Worm (Caenorhabditis elegans): Measurements from ENCODE around the gene irld-26.

Gene irld-26

ce11 chrV:16204888-16205287, at the start of gene irld-26:
irld-26 (plus strand) TSS chrV:16205188.
- TF ChIP-seq tab-1 (GFP tag; IDR thresholded peaks at IDR 0.05): no peak
- no peak for TF ChIP-seq flt-1 (GFP tag; IDR thresholded peaks at IDR 0.05)
- no peak for TF ChIP-seq ztf-23 (GFP tag; IDR thresholded peaks at IDR 0.05)
- no peak for TF ChIP-seq klf-2 (GFP tag; conservative IDR thresholded peaks at IDR 0.05)
- no peak for TF ChIP-seq ztf-29 (GFP tag; IDR thresholded peaks at IDR 0.05)
- TF ChIP-seq cog-1 (tag; optimal IDR thresholded peaks at IDR 0.05): no peak
- no peak for TF ChIP-seq ref-1 (GFP tag; conservative IDR thresholded peaks at IDR 0.05)
- TF ChIP-seq med-1 (GFP tag; optimal IDR thresholded peaks at IDR 0.05; ENCODE audit: insufficient read depth): no peak
- no peak for TF ChIP-seq T22C8.4 (GFP tag; IDR thresholded peaks at IDR 0.05)

ce11 chrV:16158391-16158790, 46.6 kb upstream of the irld-26 start, which contains the start of gene str-99:
str-99 (minus strand) TSS chrV:16158491.
- TF ChIP-seq flt-1 (GFP tag; IDR thresholded peaks at IDR 0.05) (no peak), cog-1 (tag; optimal IDR thresholded peaks at IDR 0.05) (no peak), klf-2 (GFP tag; conservative IDR thresholded peaks at IDR 0.05) (no peak), med-1 (GFP tag; optimal IDR thresholded peaks at IDR 0.05; ENCODE audit: insufficient read depth) (no peak), ztf-29 (GFP tag; IDR thresholded peaks at IDR 0.05) (no peak), T22C8.4 (GFP tag; IDR thresholded peaks at IDR 0.05) (no peak), tab-1 (GFP tag; IDR thresholded peaks at IDR 0.05) (no peak), ztf-23 (GFP tag; IDR thresholded peaks at IDR 0.05) (no peak), ref-1 (GFP tag; conservative IDR thresholded peaks at IDR 0.05) (no peak)

- TF ChIP-seq flt-1 (GFP tag; IDR thresholded peaks at IDR 0.05) (no peak), med-1 (GFP tag; optimal IDR thresholded peaks at IDR 0.05; ENCODE audit: insufficient read depth) (no peak), tab-1 (GFP tag; IDR thresholded peaks at IDR 0.05) (no peak), cog-1 (tag; optimal IDR thresholded peaks at IDR 0.05) (no peak), ztf-29 (GFP tag; IDR thresholded peaks at IDR 0.05) (no peak), ztf-23 (GFP tag; IDR thresholded peaks at IDR 0.05) (no peak), T22C8.4 (GFP tag; IDR thresholded peaks at IDR 0.05) (no peak), klf-2 (GFP tag; conservative IDR thresholded peaks at IDR 0.05) (no peak), ref-1 (GFP tag; conservative IDR thresholded peaks at IDR 0.05) (no peak)
These were observed 45.4 kb upstream of the irld-26 start, which contains the start of gene F10A3.17 for ce11 chrV:16159594-16159993. F10A3.17 (minus strand) TSS chrV:16159694.

- TF ChIP-seq flt-1 (GFP tag; IDR thresholded peaks at IDR 0.05) (no peak), T22C8.4 (GFP tag; IDR thresholded peaks at IDR 0.05) (no peak), ztf-29 (GFP tag; IDR thresholded peaks at IDR 0.05) (no peak), tab-1 (GFP tag; IDR thresholded peaks at IDR 0.05) (no peak), ztf-23 (GFP tag; IDR thresholded peaks at IDR 0.05) (no peak), med-1 (GFP tag; optimal IDR thresholded peaks at IDR 0.05; ENCODE audit: insufficient read depth) (no peak), cog-1 (tag; optimal IDR thresholded peaks at IDR 0.05) (no peak), klf-2 (GFP tag; conservative IDR thresholded peaks at IDR 0.05) (no peak), ref-1 (GFP tag; conservative IDR thresholded peaks at IDR 0.05) (no peak)
These were observed 44.9 kb upstream of the irld-26 start for ce11 chrV:16160087-16160486.

- TF ChIP-seq ztf-29 (GFP tag; IDR thresholded peaks at IDR 0.05): no peak
- TF ChIP-seq klf-2 (GFP tag; conservative IDR thresholded peaks at IDR 0.05): no peak
- TF ChIP-seq med-1 (GFP tag; optimal IDR thresholded peaks at IDR 0.05; ENCODE audit: insufficient read depth): no peak
- no peak for TF ChIP-seq cog-1 (tag; optimal IDR thresholded peaks at IDR 0.05)
- TF ChIP-seq flt-1 (GFP tag; IDR thresholded peaks at IDR 0.05): no peak
- TF ChIP-seq T22C8.4 (GFP tag; IDR thresholded peaks at IDR 0.05): no peak
- TF ChIP-seq ztf-23 (GFP tag; IDR thresholded peaks at IDR 0.05): no peak
- no peak for TF ChIP-seq ref-1 (GFP tag; conservative IDR thresholded peaks at IDR 0.05)
- no peak for TF ChIP-seq tab-1 (GFP tag; IDR thresholded peaks at IDR 0.05)
These were observed 42.8 kb upstream of the irld-26 start, which contains the start of the genes str-109 and F10A3.11 for ce11 chrV:16162124-16162735. str-109 (minus strand) TSS chrV:16162224. F10A3.11 (plus strand) TSS chrV:16162685.

ce11 chrV:16163719-16164118, 41.3 kb upstream of the irld-26 start, which contains the start of gene F10A3.12:
F10A3.12 (plus strand) TSS chrV:16164019.
- TF ChIP-seq flt-1 (GFP tag; IDR thresholded peaks at IDR 0.05) (no peak), ref-1 (GFP tag; conservative IDR thresholded peaks at IDR 0.05) (no peak), med-1 (GFP tag; optimal IDR thresholded peaks at IDR 0.05; ENCODE audit: insufficient read depth) (no peak), ztf-29 (GFP tag; IDR thresholded peaks at IDR 0.05) (no peak), klf-2 (GFP tag; conservative IDR thresholded peaks at IDR 0.05) (no peak), tab-1 (GFP tag; IDR thresholded peaks at IDR 0.05) (no peak), cog-1 (tag; optimal IDR thresholded peaks at IDR 0.05) (no peak), ztf-23 (GFP tag; IDR thresholded peaks at IDR 0.05) (no peak), T22C8.4 (GFP tag; IDR thresholded peaks at IDR 0.05) (no peak)

- TF ChIP-seq med-1 (GFP tag; optimal IDR thresholded peaks at IDR 0.05; ENCODE audit: insufficient read depth) (no peak), flt-1 (GFP tag; IDR thresholded peaks at IDR 0.05) (no peak)
These were observed 39.1 kb upstream of the irld-26 start, which contains the start of gene str-108 for ce11 chrV:16165936-16166335. str-108 (plus strand) TSS chrV:16166236.

- TF ChIP-seq cog-1 (tag; optimal IDR thresholded peaks at IDR 0.05) (no peak), T22C8.4 (GFP tag; IDR thresholded peaks at IDR 0.05) (no peak), klf-2 (GFP tag; conservative IDR thresholded peaks at IDR 0.05) (no peak), med-1 (GFP tag; optimal IDR thresholded peaks at IDR 0.05; ENCODE audit: insufficient read depth) (no peak), ztf-23 (GFP tag; IDR thresholded peaks at IDR 0.05) (no peak), ztf-29 (GFP tag; IDR thresholded peaks at IDR 0.05) (no peak), ref-1 (GFP tag; conservative IDR thresholded peaks at IDR 0.05) (no peak), tab-1 (GFP tag; IDR thresholded peaks at IDR 0.05) (no peak), flt-1 (GFP tag; IDR thresholded peaks at IDR 0.05) (no peak)
These were observed 36.0 kb upstream of the irld-26 start, which contains the start of gene str-111 for ce11 chrV:16169026-16169425. str-111 (minus strand) TSS chrV:16169126.

ce11 chrV:16171721-16172120, 33.3 kb upstream of the irld-26 start, which contains the start of gene K05D4.9:
K05D4.9 (minus strand) TSS chrV:16171821.
- TF ChIP-seq cog-1 (tag; optimal IDR thresholded peaks at IDR 0.05) (no peak), ref-1 (GFP tag; conservative IDR thresholded peaks at IDR 0.05) (no peak), klf-2 (GFP tag; conservative IDR thresholded peaks at IDR 0.05) (no peak), flt-1 (GFP tag; IDR thresholded peaks at IDR 0.05) (no peak), T22C8.4 (GFP tag; IDR thresholded peaks at IDR 0.05) (no peak)
